Worm (Caenorhabditis elegans): ENCODE measurements around the gene C17C3.15.
A peak's percentile ranks its signal among the peaks of the same experiment; 100 is the strongest.
"Not testable (repeated sequence)": the region's sequence is repeated elsewhere in the genome, so short reads cannot be mapped to it uniquely, and the experiment has no call there.

Gene C17C3.15

DNA sequence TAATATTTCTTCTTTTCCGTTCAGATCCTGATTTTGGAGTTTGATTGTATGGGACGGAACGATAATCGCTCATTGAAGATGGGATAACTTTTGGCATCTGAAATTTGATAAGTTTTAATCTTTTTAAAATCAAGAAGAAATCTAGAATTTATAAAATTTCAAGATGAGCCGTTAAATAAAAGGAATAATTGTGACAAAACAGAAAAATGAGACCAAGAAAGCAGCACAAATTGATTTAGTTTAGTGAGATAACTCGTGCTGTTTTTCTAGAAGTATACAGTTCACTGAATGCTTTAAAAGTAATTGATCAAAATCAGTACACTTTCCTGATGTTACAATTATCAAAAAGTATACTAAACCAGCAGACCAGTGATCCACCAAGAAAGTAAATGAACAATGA lies 30.3 kb upstream of the C17C3.15 start, which contains the start of gene hlh-27:
Gene hlh-27 (minus strand): TSS at position 101 of the 400 bp plus-strand sequence.
- TF ChIP-seq K02D7.2, sox-4, ceh-34 (tag; optimal IDR thresholded peaks at IDR 0.05): not testable (repeated sequence)

DNA sequence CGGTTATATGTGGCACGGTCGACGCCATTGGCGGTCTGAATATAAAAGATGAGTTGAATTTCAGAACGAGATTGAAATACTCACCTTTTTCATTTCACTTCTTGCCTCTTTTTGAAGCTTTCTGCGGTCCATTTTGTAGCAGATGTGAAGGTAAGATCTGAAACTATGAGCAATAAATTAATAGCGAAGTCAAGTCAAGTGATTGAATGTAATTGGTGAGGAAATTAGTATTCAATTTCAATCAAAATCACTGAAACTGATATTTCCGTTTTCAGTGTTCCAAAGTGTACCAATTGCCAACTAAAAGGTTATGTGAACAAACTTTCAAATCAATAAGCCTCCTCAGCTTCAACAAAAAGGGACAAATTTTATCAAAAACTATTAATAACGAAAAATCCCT lies 28.8 kb upstream of the C17C3.15 start, which contains the start of gene C17C3.24:
Gene C17C3.24 (minus strand): TSS at position 101 of the 400 bp plus-strand sequence.
- no peak for TF ChIP-seq nfya-1 (tag; optimal IDR thresholded peaks at IDR 0.05)
- TF ChIP-seq pax-1 (tag; optimal IDR thresholded peaks at IDR 0.05): no peak
- no peak for TF ChIP-seq sdc-2 (tag; optimal IDR thresholded peaks at IDR 0.05)

DNA sequence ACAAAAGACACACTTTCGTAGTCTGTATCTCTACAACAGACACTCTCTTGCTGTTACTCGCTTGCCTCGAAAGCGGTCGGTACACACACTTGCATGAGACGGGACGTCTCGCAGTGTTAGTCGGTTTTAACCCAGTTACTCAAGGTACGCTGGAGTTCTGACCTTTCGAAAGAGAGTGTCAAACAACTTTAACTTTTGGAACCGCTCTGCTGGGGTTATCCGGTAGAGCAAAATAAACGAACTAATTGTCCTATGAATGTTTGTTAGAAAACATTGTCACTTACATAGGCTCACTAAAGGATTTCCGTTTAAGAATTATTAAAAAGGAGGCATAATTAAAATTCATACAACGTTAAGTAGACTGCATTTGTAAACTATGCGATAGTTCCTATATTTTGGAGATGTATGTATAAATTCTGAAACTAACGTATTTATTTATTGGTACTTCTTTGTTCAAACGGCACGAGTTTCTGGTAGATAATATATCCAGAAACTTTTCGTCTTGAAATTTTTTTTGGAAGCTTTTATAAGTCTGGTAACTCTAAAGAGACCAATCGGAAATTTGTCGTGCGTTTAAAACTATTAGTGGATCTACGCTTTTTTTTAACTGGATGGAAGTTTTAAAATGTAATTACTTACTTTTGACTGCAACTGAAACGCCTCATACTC lies 26.8 kb upstream of the C17C3.15 start:
- TF ChIP-seq nhr-232 (tag; optimal IDR thresholded peaks at IDR 0.05) (peak; percentile 60), ceh-30 (tag; optimal IDR thresholded peaks at IDR 0.05) (peak; percentile 29), ceh-22 (tag; optimal IDR thresholded peaks at IDR 0.05) (peak; percentile 18), T23F11.4 (GFP tag; optimal IDR thresholded peaks at IDR 0.05) (peak; percentile 69), pha-4 (tag; optimal IDR thresholded peaks at IDR 0.05) (no peak), hlh-13 (GFP tag; optimal IDR thresholded peaks at IDR 0.05) (peak; percentile 64), elt-2 (tag; optimal IDR thresholded peaks at IDR 0.05) (peak; percentile 97), zip-5 (tag; optimal IDR thresholded peaks at IDR 0.05) (peak; percentile 31), C38D4.7 (GFP tag; optimal IDR thresholded peaks at IDR 0.05) (peak; percentile 70), ttx-3 (tag; optimal IDR thresholded peaks at IDR 0.05) (peak; percentile 66), eyg-1 (tag; optimal IDR thresholded peaks at IDR 0.05) (peak; percentile 51), ama-1 (optimal IDR thresholded peaks at IDR 0.05) (peak; percentile 99), ceh-48 (tag; optimal IDR thresholded peaks at IDR 0.05) (peak; percentile 18), pha-2 (tag; optimal IDR thresholded peaks at IDR 0.05) (peak; percentile 80), ceh-6 (GFP tag; optimal IDR thresholded peaks at IDR 0.05) (peak; percentile 65), ceh-31 (tag; optimal IDR thresholded peaks at IDR 0.05) (peak; percentile 91), elt-4 (tag; optimal IDR thresholded peaks at IDR 0.05) (no peak), sdc-2 (tag; optimal IDR thresholded peaks at IDR 0.05) (peak; percentile 36), dve-1 (tag; optimal IDR thresholded peaks at IDR 0.05) (peak; percentile 93), pax-1 (tag; optimal IDR thresholded peaks at IDR 0.05) (peak; percentile 59), ceh-9 (tag; optimal IDR thresholded peaks at IDR 0.05) (no peak), ceh-14 (tag; optimal IDR thresholded peaks at IDR 0.05) (peak; percentile 90), gmeb-2 (tag; optimal IDR thresholded peaks at IDR 0.05) (peak; percentile 56), hlh-15 (tag; optimal IDR thresholded peaks at IDR 0.05) (peak; percentile 39), che-1 (tag; optimal IDR thresholded peaks at IDR 0.05) (peak; percentile 59), sox-2 (GFP tag; IDR thresholded peaks at IDR 0.05) (peak; percentile 57), K09A11.1 (tag; optimal IDR thresholded peaks at IDR 0.05; ENCODE audit: insufficient read depth) (peak; percentile 77), ztf-16 (tag; optimal IDR thresholded peaks at IDR 0.05) (peak; percentile 77), ceh-45 (GFP tag; IDR thresholded peaks at IDR 0.05) (no peak), ref-2 (tag; optimal IDR thresholded peaks at IDR 0.05) (peak; percentile 82), syd-9 (tag; optimal IDR thresholded peaks at IDR 0.05) (peak; percentile 65), unc-55 (GFP tag; optimal IDR thresholded peaks at IDR 0.05) (peak; percentile 48), nfya-1 (tag; optimal IDR thresholded peaks at IDR 0.05) (peak; percentile 89), tbx-2 (tag; optimal IDR thresholded peaks at IDR 0.05) (peak; percentile 95), K02D7.2 (tag; optimal IDR thresholded peaks at IDR 0.05) (peak; percentile 71), pag-3 (tag; optimal IDR thresholded peaks at IDR 0.05; ENCODE audit: borderline replicate concordance) (no peak), rnt-1 (tag; optimal IDR thresholded peaks at IDR 0.05) (peak; percentile 78), hlh-6 (tag; optimal IDR thresholded peaks at IDR 0.05) (peak; percentile 48), unc-86 (tag; optimal IDR thresholded peaks at IDR 0.05) (peak; percentile 71), nhr-11 (tag; optimal IDR thresholded peaks at IDR 0.05) (peak; percentile 75), dmd-4 (tag; optimal IDR thresholded peaks at IDR 0.05; ENCODE audit: borderline replicate concordance) (no peak), pros-1 (tag; optimal IDR thresholded peaks at IDR 0.05) (peak; percentile 97), pqm-1 (tag; optimal IDR thresholded peaks at IDR 0.05) (peak; percentile 77), unc-3 (GFP tag; conservative IDR thresholded peaks at IDR 0.05) (peak; percentile 59), unc-3 (tag; optimal IDR thresholded peaks at IDR 0.05) (peak; percentile 55)

Measured in whole organism, late embryonic.